Worm (Caenorhabditis elegans) whole organism, mixed stage, embryonic: ENCODE results near the gene K10G4.3.

Source experiments
- lsy-2 ChIP-seq: fragments of 150-350 bp; optimal IDR thresholded peaks from 2 replicates; lab custom pipeline; 2014; ENCODE audit warnings: missing biosample characterization, missing genetic modification characterization
- nhr-237 ChIP-seq: fragments of 150-350 bp; optimal IDR thresholded peaks from 2 replicates; lab custom pipeline; 2014; ENCODE audit warnings: missing biosample characterization, missing genetic modification characterization
- unc-120 ChIP-seq: sonication (generic microtip); optimal IDR thresholded peaks from 2 replicates; lab custom pipeline; 2017; ENCODE audit warnings: missing genetic modification characterization, missing compliant biosample characterization; ENCODE audit not compliant: poor library complexity, severe bottlenecking
- ztf-11 ChIP-seq: fragments of 150-350 bp; optimal IDR thresholded peaks from 2 replicates; lab custom pipeline; 2014; ENCODE audit warnings: missing biosample characterization, missing genetic modification characterization

ce11 chrV:17220345-17220744 lies 44.4 kb downstream of the K10G4.3 start, which contains the start of gene srh-109:
- TF ChIP-seq ztf-11 (tag; lab: Kevin White, UChicago) (no peak), nhr-237 (tag; lab: Kevin White, UChicago) (no peak), unc-120 (tag; lab: Kevin White, UChicago) (no peak), lsy-2 (tag; lab: Kevin White, UChicago) (no peak)
